Fruit fly (Drosophila melanogaster): ENCODE results near the gene CG16736.

The CG16736 gene

DNA sequence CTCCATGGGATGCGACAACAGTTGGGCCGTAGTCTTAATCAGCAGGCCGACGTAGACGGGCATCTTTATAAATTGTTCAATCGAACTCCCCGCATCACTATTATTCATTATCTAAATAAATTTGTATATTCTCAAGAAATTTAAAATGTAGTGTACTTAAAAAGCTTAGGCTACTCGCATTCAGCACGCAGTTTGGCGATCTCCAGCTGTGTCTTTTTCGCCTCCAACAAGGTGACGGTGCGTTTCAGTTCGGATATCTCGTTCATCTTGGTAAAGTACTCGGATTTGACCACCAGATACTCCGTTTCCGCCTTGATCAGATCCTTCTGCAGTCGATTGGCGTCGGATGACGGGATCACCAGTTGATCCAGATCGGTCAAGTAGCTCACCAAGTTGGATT, at the start of gene CG16736:
Gene CG16736 (minus strand): TSS at position 101 of the 400 bp plus-strand sequence.
- no peak for TF ChIP-seq noc (tag; optimal IDR thresholded peaks at IDR 0.05)

DNA sequence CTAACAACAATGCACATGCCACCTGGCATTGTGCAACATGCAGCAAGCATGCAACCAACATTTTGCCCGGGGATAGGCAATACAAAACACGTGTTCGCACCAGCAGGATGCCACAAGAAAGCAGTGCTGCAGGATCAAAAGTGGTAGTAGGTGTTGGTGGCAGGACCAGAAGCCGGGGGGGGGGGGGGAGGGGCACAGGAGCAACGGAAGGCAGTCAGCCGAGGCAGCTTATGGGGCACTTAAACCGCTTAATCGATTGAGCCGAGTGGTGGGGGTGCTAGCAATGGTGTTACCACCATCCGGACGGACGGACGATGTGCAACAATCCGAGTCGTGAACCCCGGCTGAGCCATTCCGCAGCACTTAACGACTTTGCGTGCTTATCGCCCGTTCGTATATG, 39.6 kb upstream of the CG16736 start:
- TF ChIP-seq noc (tag; optimal IDR thresholded peaks at IDR 0.05), result no peak

- no peak for TF ChIP-seq noc (tag; optimal IDR thresholded peaks at IDR 0.05)
Observed at dm6 chr3R:9287710-9288109, 30.2 kb upstream of the CG16736 start.

- no peak for TF ChIP-seq noc (tag; optimal IDR thresholded peaks at IDR 0.05)
Observed at dm6 chr3R:9266765-9267164, 9.2 kb upstream of the CG16736 start, which contains the start of the genes TrpRS and Vps16A. Gene TrpRS, minus strand, starts transcription at chr3R:9266904. Gene Vps16A, plus strand, starts transcription at chr3R:9267019.

DNA sequence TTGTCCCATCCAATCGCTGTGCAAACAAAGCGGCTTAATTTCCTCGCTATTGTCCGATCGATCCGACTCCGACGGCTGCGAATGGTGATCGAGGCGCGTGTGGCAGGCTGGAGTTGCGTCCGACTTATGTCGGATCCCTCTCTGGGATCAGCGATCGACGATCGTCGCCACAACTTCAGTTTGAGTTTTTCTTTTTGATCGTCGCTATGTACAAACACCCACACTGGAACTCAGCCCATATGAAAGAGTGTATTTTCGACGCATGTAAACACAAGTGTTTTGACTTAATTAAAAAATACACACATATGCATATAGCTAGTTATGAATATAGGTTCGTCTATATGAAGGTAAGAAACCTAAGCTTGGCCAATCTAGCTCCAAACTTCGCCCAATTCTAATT, 6.5 kb upstream of the CG16736 start, which contains the start of gene sage:
Gene sage (minus strand): TSS at position 101 of the 400 bp plus-strand sequence.
- TF ChIP-seq noc (tag; optimal IDR thresholded peaks at IDR 0.05), result no peak

DNA sequence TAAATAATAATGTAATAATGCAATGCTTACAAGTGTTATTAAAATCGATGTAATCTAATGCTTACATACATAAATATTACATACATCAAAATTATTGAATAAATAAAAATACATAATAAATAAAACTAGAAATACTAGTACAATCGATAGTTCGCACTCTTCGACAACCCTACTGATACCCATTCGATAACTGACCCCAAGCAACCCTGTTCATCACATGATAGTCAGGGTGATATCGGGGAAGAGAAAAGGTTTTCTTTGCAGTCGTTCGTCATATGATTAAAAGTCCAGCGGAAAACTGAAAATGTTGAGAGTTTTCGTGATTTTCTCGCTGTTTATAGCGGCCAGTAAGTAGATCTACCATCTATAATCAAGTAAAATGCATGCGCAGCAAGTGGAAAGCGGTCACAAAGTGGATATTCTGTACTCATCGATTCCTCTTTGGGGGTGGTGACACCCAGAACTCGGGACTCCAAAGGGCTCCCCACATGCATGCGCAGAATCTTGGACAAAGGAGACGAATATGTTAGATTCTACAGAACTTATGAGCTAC, 3.0 kb upstream of the CG16736 start, which contains the start of gene ATP6AP2:
Gene ATP6AP2 (plus strand): TSS at position 218 of the 553 bp plus-strand sequence.
- TF ChIP-seq noc (tag; optimal IDR thresholded peaks at IDR 0.05), result no peak

dm6 chr3R:9258252-9259225, 1.0 kb upstream of the CG16736 start, which contains the start of the genes Ibf2 and Ibf1:
Gene Ibf2, minus strand, starts transcription at chr3R:9258501.
Gene Ibf1, plus strand, starts transcription at chr3R:9258964.
- no peak for TF ChIP-seq noc (tag; optimal IDR thresholded peaks at IDR 0.05)

DNA sequence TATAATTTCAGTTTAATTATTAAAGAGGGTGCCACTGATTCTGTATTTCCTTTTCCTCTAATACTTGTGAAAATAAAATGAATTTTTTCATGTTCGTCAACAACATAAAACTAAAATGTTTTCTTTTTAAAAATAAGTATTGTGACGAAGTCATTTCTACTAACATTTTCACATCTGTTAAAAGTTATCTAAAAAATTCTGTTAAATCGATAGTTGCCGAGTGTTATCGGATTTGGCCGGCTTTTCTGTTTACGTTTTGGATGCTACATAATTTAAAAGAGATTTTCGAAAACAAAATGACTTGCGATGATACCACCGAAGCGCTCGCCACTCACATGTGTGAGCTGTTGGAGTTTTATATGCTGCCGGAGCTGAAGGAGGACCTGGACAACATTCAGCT, 2.7 kb downstream of the CG16736 start, which contains the start of gene CG16734:
Gene CG16734 (plus strand): TSS at position 255 of the 400 bp plus-strand sequence.
- TF ChIP-seq noc (tag; optimal IDR thresholded peaks at IDR 0.05), result no peak

DNA sequence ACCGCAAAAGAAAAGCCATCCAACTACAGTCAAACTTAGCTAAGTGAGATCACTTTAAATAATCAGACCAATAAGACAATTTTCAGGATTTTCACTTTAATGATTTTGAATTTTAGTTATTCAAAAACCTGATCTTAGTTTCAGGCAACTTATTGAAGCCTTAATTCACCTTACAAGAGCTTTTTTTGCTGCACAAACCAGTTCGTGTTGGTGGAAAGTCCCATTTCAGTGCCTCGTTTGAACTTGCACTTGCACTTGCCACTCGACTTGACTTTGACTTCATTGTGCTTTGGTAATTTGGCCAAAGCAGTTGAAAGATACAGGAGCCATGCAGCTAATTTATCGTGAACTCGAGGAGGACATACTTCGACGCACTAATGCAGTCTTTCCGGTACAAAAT, 6.0 kb downstream of the CG16736 start, which contains the start of gene St2:
Gene St2 (plus strand): TSS at position 301 of the 400 bp plus-strand sequence.
- no peak for TF ChIP-seq noc (tag; optimal IDR thresholded peaks at IDR 0.05)

DNA sequence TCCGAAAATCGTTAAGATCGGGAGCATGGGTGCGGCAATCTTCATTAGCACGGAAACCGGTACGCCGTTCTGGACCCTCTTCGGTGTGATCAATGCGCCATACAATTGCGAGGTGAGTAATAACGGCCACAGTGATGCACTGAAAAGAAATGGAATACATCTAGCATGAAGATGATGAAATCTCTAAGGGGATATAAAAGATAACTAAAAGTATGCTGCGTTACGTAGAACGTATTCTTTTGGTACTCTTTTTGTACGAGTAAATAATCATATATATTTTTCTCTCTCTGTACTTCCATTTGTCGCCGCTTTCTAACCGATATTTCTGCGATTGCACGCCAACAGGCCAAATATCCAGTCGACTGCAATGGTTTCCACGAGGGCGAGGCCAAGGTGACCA, 6.6 kb downstream of the CG16736 start:
- TF ChIP-seq noc (tag; optimal IDR thresholded peaks at IDR 0.05), result no peak

DNA sequence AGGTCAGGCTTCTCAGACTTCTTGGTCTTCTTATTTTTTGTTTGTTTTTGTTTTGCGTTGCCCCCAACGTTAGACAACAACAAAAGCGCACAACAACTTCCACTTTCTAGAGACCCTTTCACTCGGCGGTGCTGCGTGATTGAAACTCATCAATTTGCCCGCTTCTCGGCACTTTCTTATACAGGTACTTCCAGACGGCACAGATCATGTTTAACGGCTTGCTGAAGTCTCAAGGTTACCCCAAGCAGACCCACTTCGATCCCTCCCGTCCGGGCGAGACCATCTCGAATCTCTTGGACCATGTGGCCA, 7.8 kb downstream of the CG16736 start:
- TF ChIP-seq noc (tag; optimal IDR thresholded peaks at IDR 0.05), result no peak

DNA sequence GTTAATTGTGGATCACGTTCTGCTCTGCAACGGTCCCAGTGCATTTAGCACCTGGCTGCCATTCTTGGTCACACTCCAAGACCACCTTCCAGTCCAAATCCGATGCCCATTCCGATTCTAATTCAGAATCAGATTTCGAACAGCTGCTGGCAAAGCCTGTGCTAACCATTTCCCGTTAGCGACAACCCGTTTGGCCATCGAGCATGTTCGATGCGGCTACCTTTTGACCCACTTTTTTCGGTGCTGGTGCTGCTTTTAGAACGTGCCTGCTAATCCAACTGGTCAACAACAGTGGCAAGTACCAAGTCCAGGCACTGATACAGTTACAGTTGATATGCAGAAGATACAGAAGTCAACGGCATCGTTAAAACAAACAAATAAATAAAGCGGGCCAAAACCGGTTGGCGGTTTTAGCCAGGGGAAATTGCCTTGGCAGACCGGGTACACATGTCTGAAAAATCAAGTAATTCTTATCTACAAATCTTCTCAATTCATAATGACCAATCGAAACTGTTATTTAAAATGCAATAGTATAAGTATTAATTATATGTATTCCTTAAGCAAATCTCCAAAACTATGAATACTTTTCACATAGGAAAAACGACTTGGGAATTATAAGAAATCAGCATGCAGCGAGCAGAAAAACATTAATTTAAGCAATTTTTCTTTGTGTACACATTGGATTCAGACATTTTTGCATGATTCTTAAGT, 8.3 kb downstream of the CG16736 start:
- TF ChIP-seq noc (tag; optimal IDR thresholded peaks at IDR 0.05), result no peak

- peak; percentile 74 for TF ChIP-seq noc (tag; optimal IDR thresholded peaks at IDR 0.05)
Observed at dm6 chr3R:9246879-9247621, 10.5 kb downstream of the CG16736 start.

DNA sequence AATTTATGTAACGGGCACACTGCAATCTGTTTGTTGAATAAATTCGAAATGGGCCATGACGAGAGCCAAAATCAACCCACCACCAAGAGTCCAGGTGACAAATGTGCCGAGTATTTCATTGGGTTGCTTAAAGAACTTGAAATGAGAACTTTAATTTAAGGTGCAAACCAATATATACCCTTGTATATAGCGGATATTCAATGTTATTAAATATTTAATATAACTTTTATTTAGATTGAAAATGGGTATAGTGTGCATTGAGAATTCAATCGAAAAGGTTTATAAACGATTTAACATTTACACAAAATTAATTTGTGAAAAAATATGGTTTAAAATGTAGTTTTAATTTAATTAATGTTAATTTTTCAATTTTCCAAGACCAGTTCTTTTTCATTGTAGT, 11.2 kb downstream of the CG16736 start, which contains the start of gene CG8420:
Gene CG8420 (plus strand): TSS at position 284 of the 400 bp plus-strand sequence.
- TF ChIP-seq noc (tag; optimal IDR thresholded peaks at IDR 0.05), result no peak

- TF ChIP-seq noc (tag; optimal IDR thresholded peaks at IDR 0.05), result peak; percentile 78
Observed at dm6 chr3R:9245576-9246200, 11.8 kb downstream of the CG16736 start, which contains the start of gene Vps15. Gene Vps15, minus strand, starts transcription at chr3R:9245869.
